Worm (Caenorhabditis elegans) whole organism, L4/young adult: ENCODE data around the gene C56E10.3.

ENCODE experiments used
- W03F9.2 ChIP-seq: fragments of 150-350 bp; optimal IDR thresholded peaks from 2 replicates; lab custom pipeline; 2014; ENCODE audit warnings: missing biosample characterization, missing genetic modification characterization
- dao-5 ChIP-seq: sonication (generic microtip); optimal IDR thresholded peaks from 2 replicates; lab custom pipeline; 2016; ENCODE audit warnings: missing genotype, missing genetic modification characterization, moderate library complexity, missing compliant biosample characterization
- him-1 ChIP-seq: sonication (generic microtip); optimal IDR thresholded peaks from 2 replicates; lab custom pipeline; 2016; ENCODE audit warnings: missing genotype, missing genetic modification reagents, missing genetic modification characterization, missing compliant biosample characterization

ce11 chrX:6635173-6635572 is 10.3 kb upstream of the C56E10.3 start, which contains the start of gene aexr-1:
- no peak for TF ChIP-seq W03F9.2 (tag; lab: Kevin White, UChicago)
- no peak for TF ChIP-seq him-1 (tag; lab: Kevin White, UChicago)
- TF ChIP-seq dao-5 (tag; lab: Kevin White, UChicago): no peak
